Fruit fly (Drosophila melanogaster) whole organism: Measurements from ENCODE around the gene firl.

Source experiments
- CG8478 ChIP-seq: fragments of >200 bp; optimal IDR thresholded peaks from 2 replicates; lab custom pipeline; 2018; ENCODE audit warnings: inconsistent platforms
- Dll ChIP-seq: fragments of >200 bp; optimal IDR thresholded peaks from 2 replicates; lab custom pipeline; 2017
- EcR ChIP-seq, 2 experiments: fragments of >200 bp; optimal IDR thresholded peaks; 2 replicates each; lab custom pipeline; 2017; ENCODE audit warnings: missing biosample characterization in 2 of 2, missing genetic modification characterization in 2 of 2, missing genetic modification reagents in 2 of 2
- pan ChIP-seq: fragments of >200 bp; optimal IDR thresholded peaks from 2 replicates; lab custom pipeline; 2017
- psq ChIP-seq: fragments of >200 bp; optimal IDR thresholded peaks from 2 replicates; lab custom pipeline; 2017
- usp ChIP-seq: fragments of >200 bp; optimal IDR thresholded peaks from 2 replicates; lab custom pipeline; 2017; ENCODE audit warnings: missing biosample characterization, missing genetic modification characterization, mixed read lengths

DNA sequence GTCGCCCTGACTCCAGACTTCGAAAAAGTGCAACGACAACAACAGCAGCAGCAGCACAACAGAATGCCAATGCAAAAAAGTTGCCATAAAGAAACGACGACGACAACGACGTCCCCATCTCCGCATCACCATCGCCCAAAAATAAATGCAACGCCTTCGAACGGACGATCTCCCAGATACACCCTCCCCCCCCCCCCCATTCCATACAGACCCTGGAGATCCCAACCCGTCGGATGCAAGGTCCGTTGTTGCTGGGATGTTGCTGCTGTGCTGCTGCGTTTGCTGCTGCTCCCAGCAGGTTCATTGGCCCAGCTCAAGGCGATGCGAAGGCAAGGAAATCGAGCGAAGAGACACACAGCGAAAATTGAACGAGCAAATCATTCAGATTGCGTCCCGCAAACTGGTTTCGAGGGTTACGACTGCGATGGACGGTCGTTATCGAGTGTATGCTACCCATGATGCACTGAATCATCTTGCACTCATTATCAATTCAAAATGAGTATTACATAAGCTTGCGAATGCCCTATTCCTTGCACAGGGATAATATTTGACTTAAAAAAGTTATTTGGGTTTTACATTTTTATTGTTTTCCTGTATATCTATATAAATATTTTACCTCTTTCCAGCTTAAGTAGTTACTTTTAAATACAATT is 52.7 kb downstream of the firl start:
- TF ChIP-seq CG8478 (lab: Kevin White, UChicago) (no peak), pan (lab: Kevin White, UChicago) (no peak), psq (no peak), Dll (lab: Kevin White, UChicago) (no peak), usp (GFP tag; lab: Kevin White, UChicago) (no peak), EcR (GFP tag; optimal IDR thresholded peaks at IDR 0.05; lab: Kevin White, UChicago) (peak in 1 of 2 experiments; percentile 97)
